1 fruit fly cellular context compared by ENCODE assay signal in genomic region chr3L:3303087-3303526, dm6.
TF ChIP-seq lines count a peak whose summit lies in the region.

TSS of gene CG14968 (minus strand) at chr3L:3303112.

TF ChIP-seq in whole organism, embryonic, 481 proteins besides CTCF, POLR2A, EP300 and RAD21 (continued from another document and continues in another):
- TF ChIP-seq CG33557 (GFP tag; optimal IDR thresholded peaks at IDR 0.05; lab: Kevin White, UChicago) (peak; percentile 69), ara (GFP tag; IDR thresholded peaks at IDR 0.05; lab: Robert Waterston, UW) (peak; percentile 95), zf30C (GFP tag; optimal IDR thresholded peaks at IDR 0.05; lab: Kevin White, UChicago) (no peak), Hr51 (GFP tag; optimal IDR thresholded peaks at IDR 0.05; lab: Kevin White, UChicago) (peak; percentile 61 to 97), ham (GFP tag; IDR thresholded peaks at IDR 0.05; lab: Robert Waterston, UW) (peak; percentile 81), CG8359 (GFP tag; optimal IDR thresholded peaks at IDR 0.05; lab: Kevin White, UChicago; ENCODE audit: borderline replicate concordance) (peak; percentile 71), sim (GFP tag; IDR thresholded peaks at IDR 0.05; lab: Robert Waterston, UW) (peak; percentile 77; the same call in 1 of the 2 replicates), CG7372 (GFP tag; IDR thresholded peaks at IDR 0.05; lab: Robert Waterston, UW) (peak; percentile 94), CG14050 (GFP tag; IDR thresholded peaks at IDR 0.05; lab: Robert Waterston, UW) (peak; percentile 97), Hmx (GFP tag; optimal IDR thresholded peaks at IDR 0.05; lab: Kevin White, UChicago) (no peak), CG8944 (GFP tag; optimal IDR thresholded peaks at IDR 0.05; lab: Kevin White, UChicago) (peak; percentile 34), chinmo (GFP tag; IDR thresholded peaks at IDR 0.05; lab: Robert Waterston, UW; ENCODE audit: partially characterized antibody) (no peak), Taf1 (GFP tag; IDR thresholded peaks at IDR 0.05; lab: Robert Waterston, UW) (peak; percentile 91), Pdp1 (GFP tag; optimal IDR thresholded peaks at IDR 0.05; lab: Kevin White, UChicago) (peak; percentile 66 to 74), CG10321 (GFP tag; IDR thresholded peaks at IDR 0.05; lab: Robert Waterston, UW) (peak; percentile 81), nom (GFP tag; optimal IDR thresholded peaks at IDR 0.05; lab: Kevin White, UChicago) (peak; percentile 59), inv (GFP tag; IDR thresholded peaks at IDR 0.05; lab: Robert Waterston, UW; ENCODE audit: partially characterized antibody) (no peak), Awh (GFP tag; IDR thresholded peaks at IDR 0.05; lab: Robert Waterston, UW) (peak; percentile 96), CG9609 (GFP tag; optimal IDR thresholded peaks at IDR 0.05; lab: Kevin White, UChicago) (peak; percentile 43), ftz-f1 (GFP tag; optimal IDR thresholded peaks at IDR 0.05; lab: Kevin White, UChicago) (peak; percentile 48), D19A (tag; optimal IDR thresholded peaks at IDR 0.05; lab: Kevin White, UChicago) (peak; percentile 84), Ets65A (GFP tag; lab: Kevin White, UChicago) (peak; percentile 92), gcm2 (GFP tag; optimal IDR thresholded peaks at IDR 0.05; lab: Kevin White, UChicago) (peak; percentile 56), dmrt99B (tag; optimal IDR thresholded peaks at IDR 0.05; lab: Kevin White, UChicago) (peak; percentile 93), tll (GFP tag; optimal IDR thresholded peaks at IDR 0.05; lab: Kevin White, UChicago) (no peak), cas (GFP tag; IDR thresholded peaks at IDR 0.05; lab: Robert Waterston, UW) (peak; percentile 90), cg (GFP tag; optimal IDR thresholded peaks at IDR 0.05; lab: Kevin White, UChicago) (no peak), luna (GFP tag; optimal IDR thresholded peaks at IDR 0.05; lab: Kevin White, UChicago) (peak; percentile 54), CG2120 (GFP tag; optimal IDR thresholded peaks at IDR 0.05; lab: Kevin White, UChicago) (peak; percentile 96), CG7839 (tag; optimal IDR thresholded peaks at IDR 0.05; lab: Kevin White, UChicago) (peak; percentile 95), CG14710 (tag; optimal IDR thresholded peaks at IDR 0.05; lab: Kevin White, UChicago) (peak; percentile 86), CG12769 (tag; optimal IDR thresholded peaks at IDR 0.05; lab: Kevin White, UChicago) (no peak), CG34376 (GFP tag; optimal IDR thresholded peaks at IDR 0.05; lab: Kevin White, UChicago) (peak; percentile 62), vfl (GFP tag; optimal IDR thresholded peaks at IDR 0.05; lab: Kevin White, UChicago) (peak; percentile 74), CG11696 (GFP tag; IDR thresholded peaks at IDR 0.05; lab: Robert Waterston, UW) (peak; percentile 91), Bgb (GFP tag; IDR thresholded peaks at IDR 0.05; lab: Robert Waterston, UW; ENCODE audit: partially characterized antibody) (no peak), Dbx (GFP tag; IDR thresholded peaks at IDR 0.05; lab: Robert Waterston, UW) (peak; percentile 97), CG30431 (GFP tag; optimal IDR thresholded peaks at IDR 0.05; lab: Kevin White, UChicago) (peak; percentile 74), CG8089 (GFP tag; optimal IDR thresholded peaks at IDR 0.05; lab: Kevin White, UChicago) (peak; percentile 65), Gsc (GFP tag; IDR thresholded peaks at IDR 0.05; lab: Robert Waterston, UW) (peak; percentile 68), da (GFP tag; optimal IDR thresholded peaks at IDR 0.05; lab: Kevin White, UChicago) (no peak), CG18262 (tag; optimal IDR thresholded peaks at IDR 0.05; lab: Kevin White, UChicago) (peak; percentile 92), jing (GFP tag; optimal IDR thresholded peaks at IDR 0.05; lab: Kevin White, UChicago) (peak; percentile 36), maf-S (GFP tag; optimal IDR thresholded peaks at IDR 0.05; lab: Kevin White, UChicago) (peak; percentile 51), Six4 (GFP tag; optimal IDR thresholded peaks at IDR 0.05; lab: Kevin White, UChicago) (peak; percentile 89), CG4617 (GFP tag; optimal IDR thresholded peaks at IDR 0.05; lab: Kevin White, UChicago; ENCODE audit: borderline replicate concordance) (peak; percentile 67), Bteb2 (GFP tag; optimal IDR thresholded peaks at IDR 0.05; lab: Kevin White, UChicago) (peak; percentile 90), Stat92E (GFP tag; optimal IDR thresholded peaks at IDR 0.05; lab: Kevin White, UChicago) (no peak), CG7928 (GFP tag; optimal IDR thresholded peaks at IDR 0.05; lab: Kevin White, UChicago) (peak; percentile 70), lmd (GFP tag; IDR thresholded peaks at IDR 0.05; lab: Robert Waterston, UW) (peak; percentile 96), nau (GFP tag; optimal IDR thresholded peaks at IDR 0.05; lab: Kevin White, UChicago) (peak; percentile 85), bsh (GFP tag; optimal IDR thresholded peaks at IDR 0.05; lab: Kevin White, UChicago) (peak; percentile 70 to 95), exex (tag; optimal IDR thresholded peaks at IDR 0.05; lab: Kevin White, UChicago) (peak; percentile 73), kay (GFP tag; optimal IDR thresholded peaks at IDR 0.05; lab: Kevin White, UChicago) (peak; percentile 89), CG12219 (GFP tag; optimal IDR thresholded peaks at IDR 0.05; lab: Kevin White, UChicago) (peak; percentile 77), zen (tag; optimal IDR thresholded peaks at IDR 0.05; lab: Kevin White, UChicago) (peak; percentile 87), CG10431 (GFP tag; optimal IDR thresholded peaks at IDR 0.05; lab: Kevin White, UChicago) (peak; percentile 54), grn (GFP tag; optimal IDR thresholded peaks at IDR 0.05; lab: Kevin White, UChicago) (peak; percentile 51), CG3163 (GFP tag; optimal IDR thresholded peaks at IDR 0.05; lab: Kevin White, UChicago) (no peak), sr (GFP tag; IDR thresholded peaks at IDR 0.05; lab: Robert Waterston, UW) (peak; percentile 78), CG15514 (GFP tag; optimal IDR thresholded peaks at IDR 0.05; lab: Kevin White, UChicago) (peak; percentile 93), abd-A (tag; optimal IDR thresholded peaks at IDR 0.05; lab: Kevin White, UChicago) (no peak), fru (optimal IDR thresholded peaks at IDR 0.05; lab: Kevin White, UChicago) (no peak), ap (GFP tag; IDR thresholded peaks at IDR 0.05; lab: Robert Waterston, UW) (peak; percentile 95), pfk (GFP tag; optimal IDR thresholded peaks at IDR 0.05; lab: Kevin White, UChicago) (no peak), Nf-YB (GFP tag; optimal IDR thresholded peaks at IDR 0.05; lab: Kevin White, UChicago) (peak; percentile 81), so (GFP tag; IDR thresholded peaks at IDR 0.05; lab: Robert Waterston, UW) (peak; percentile 97), al (GFP tag; IDR thresholded peaks at IDR 0.05; lab: Robert Waterston, UW) (peak; percentile 94), Oaz (GFP tag; IDR thresholded peaks at IDR 0.05; lab: Robert Waterston, UW) (peak; percentile 96), CG8765 (GFP tag; IDR thresholded peaks at IDR 0.05; lab: Robert Waterston, UW) (peak; percentile 88), CG1647 (GFP tag; optimal IDR thresholded peaks at IDR 0.05; lab: Kevin White, UChicago) (peak; percentile 92), ewg (GFP tag; optimal IDR thresholded peaks at IDR 0.05; lab: Kevin White, UChicago) (peak; percentile 80), Dref (GFP tag; IDR thresholded peaks at IDR 0.05; lab: Robert Waterston, UW) (peak; percentile 32; the same call in 1 of the 2 replicates), HmgD (GFP tag; optimal IDR thresholded peaks at IDR 0.05; lab: Kevin White, UChicago) (no peak), h (optimal IDR thresholded peaks at IDR 0.05; lab: Kevin White, UChicago) (no peak), CG3995 (GFP tag; optimal IDR thresholded peaks at IDR 0.05; lab: Kevin White, UChicago) (peak; percentile 52), oc (tag; optimal IDR thresholded peaks at IDR 0.05; lab: Kevin White, UChicago) (peak; percentile 94), Mes4 (GFP tag; optimal IDR thresholded peaks at IDR 0.05; lab: Kevin White, UChicago) (no peak), Bdp1 (GFP tag; optimal IDR thresholded peaks at IDR 0.05; lab: Kevin White, UChicago) (peak; percentile 70), CG12299 (tag; optimal IDR thresholded peaks at IDR 0.05; lab: Kevin White, UChicago) (peak; percentile 87), emc (GFP tag; optimal IDR thresholded peaks at IDR 0.05; lab: Kevin White, UChicago) (peak; percentile 67), CG6813 (GFP tag; optimal IDR thresholded peaks at IDR 0.05; lab: Kevin White, UChicago) (peak; percentile 92), wek (GFP tag; optimal IDR thresholded peaks at IDR 0.05; lab: Kevin White, UChicago) (no peak), aop (GFP tag; IDR thresholded peaks at IDR 0.05; lab: Robert Waterston, UW) (peak; percentile 82), Hr78 (GFP tag; optimal IDR thresholded peaks at IDR 0.05; lab: Kevin White, UChicago) (peak in 1 of 2 experiments; percentile 78), bbx (GFP tag; IDR thresholded peaks at IDR 0.05; lab: Robert Waterston, UW; ENCODE audit: partially characterized antibody) (no peak), CG17802 (tag; optimal IDR thresholded peaks at IDR 0.05; lab: Kevin White, UChicago) (peak; percentile 74), chm (GFP tag; IDR thresholded peaks at IDR 0.05; lab: Robert Waterston, UW) (peak; percentile 95), gem (tag; optimal IDR thresholded peaks at IDR 0.05; lab: Kevin White, UChicago) (peak; percentile 95), Adf1 (GFP tag; IDR thresholded peaks at IDR 0.05; lab: Robert Waterston, UW) (peak; percentile 84), jigr1 (GFP tag; IDR thresholded peaks at IDR 0.05; lab: Robert Waterston, UW) (peak; percentile 85), fd64A (GFP tag; optimal IDR thresholded peaks at IDR 0.05; lab: Kevin White, UChicago) (peak; percentile 68), CG43689 (GFP tag; IDR thresholded peaks at IDR 0.05; lab: Robert Waterston, UW) (peak; percentile 94), Usf (GFP tag; optimal IDR thresholded peaks at IDR 0.05; lab: Kevin White, UChicago) (peak; percentile 76), NK7.1 (GFP tag; optimal IDR thresholded peaks at IDR 0.05; lab: Kevin White, UChicago) (peak; percentile 69), lilli (GFP tag; optimal IDR thresholded peaks at IDR 0.05; lab: Kevin White, UChicago) (peak; percentile 91), yki (optimal IDR thresholded peaks at IDR 0.05; lab: Kevin White, UChicago) (no peak), CG10654 (GFP tag; optimal IDR thresholded peaks at IDR 0.05; lab: Kevin White, UChicago) (peak; percentile 92), bigmax (GFP tag; optimal IDR thresholded peaks at IDR 0.05; lab: Kevin White, UChicago) (peak; percentile 74), CG13123 (GFP tag; optimal IDR thresholded peaks at IDR 0.05; lab: Kevin White, UChicago) (peak; percentile 85), CG9876 (GFP tag; optimal IDR thresholded peaks at IDR 0.05; lab: Kevin White, UChicago) (no peak), Gug (GFP tag; IDR thresholded peaks at IDR 0.05; lab: Robert Waterston, UW) (peak; percentile 86), CG13775 (GFP tag; optimal IDR thresholded peaks at IDR 0.05; lab: Kevin White, UChicago) (peak; percentile 88), CG1529 (GFP tag; optimal IDR thresholded peaks at IDR 0.05; lab: Kevin White, UChicago) (peak; percentile 74), slp2 (GFP tag; optimal IDR thresholded peaks at IDR 0.05; lab: Kevin White, UChicago) (peak; percentile 70), gt (GFP tag; IDR thresholded peaks at IDR 0.05; lab: Robert Waterston, UW) (peak; percentile 82), pum (GFP tag; optimal IDR thresholded peaks at IDR 0.05; lab: Kevin White, UChicago) (peak; percentile 64), Mrtf (GFP tag; IDR thresholded peaks at IDR 0.05; lab: Robert Waterston, UW) (peak; percentile 94), Jarid2 (GFP tag; optimal IDR thresholded peaks at IDR 0.05; lab: Kevin White, UChicago) (peak; percentile 69), CG13624 (GFP tag; optimal IDR thresholded peaks at IDR 0.05; lab: Kevin White, UChicago) (peak; percentile 79), sob (GFP tag; IDR thresholded peaks at IDR 0.05; lab: Robert Waterston, UW) (peak; percentile 98), wdn (GFP tag; IDR thresholded peaks at IDR 0.05; lab: Robert Waterston, UW) (peak; percentile 92), fu2 (GFP tag; optimal IDR thresholded peaks at IDR 0.05; lab: Kevin White, UChicago) (peak; percentile 57), caup (GFP tag; optimal IDR thresholded peaks at IDR 0.05; lab: Kevin White, UChicago; ENCODE audit: severe bottlenecking) (peak; percentile 96), bowl (GFP tag; IDR thresholded peaks at IDR 0.05; lab: Robert Waterston, UW) (peak; percentile 95), CG7556 (GFP tag; optimal IDR thresholded peaks at IDR 0.05; lab: Kevin White, UChicago) (peak; percentile 86), CG3847 (GFP tag; IDR thresholded peaks at IDR 0.05; lab: Robert Waterston, UW) (peak; percentile 98), unc-4 (GFP tag; IDR thresholded peaks at IDR 0.05; lab: Robert Waterston, UW; ENCODE audit: partially characterized antibody) (no peak), MTF-1 (GFP tag; optimal IDR thresholded peaks at IDR 0.05; lab: Kevin White, UChicago; ENCODE audit: borderline replicate concordance) (peak; percentile 88), CG10209 (GFP tag; optimal IDR thresholded peaks at IDR 0.05; lab: Kevin White, UChicago) (peak; percentile 93), CG4360 (GFP tag; IDR thresholded peaks at IDR 0.05; lab: Robert Waterston, UW) (peak; percentile 67), Neu2 (GFP tag; optimal IDR thresholded peaks at IDR 0.05; lab: Kevin White, UChicago; ENCODE audit: borderline replicate concordance) (no peak), ind (GFP tag; optimal IDR thresholded peaks at IDR 0.05; lab: Kevin White, UChicago) (peak; percentile 94), ato (GFP tag; IDR thresholded peaks at IDR 0.05; lab: Robert Waterston, UW; ENCODE audit: partially characterized antibody) (no peak), Lhr (GFP tag; optimal IDR thresholded peaks at IDR 0.05; lab: Kevin White, UChicago) (peak; percentile 69), CG42726 (GFP tag; IDR thresholded peaks at IDR 0.05; lab: Robert Waterston, UW; ENCODE audit: partially characterized antibody) (no peak), ems (GFP tag; optimal IDR thresholded peaks at IDR 0.05; lab: Kevin White, UChicago) (peak; percentile 91), gsb (GFP tag; IDR thresholded peaks at IDR 0.05; lab: Robert Waterston, UW) (peak; percentile 92), amos (GFP tag; IDR thresholded peaks at IDR 0.05; lab: Robert Waterston, UW; ENCODE audit: partially characterized antibody) (no peak), hkb (optimal IDR thresholded peaks at IDR 0.05; lab: Kevin White, UChicago) (no peak), hkb (GFP tag; IDR thresholded peaks at IDR 0.05; lab: Robert Waterston, UW) (peak; percentile 97), CG9215 (GFP tag; IDR thresholded peaks at IDR 0.05; lab: Robert Waterston, UW) (peak; percentile 84)
